Worm (Caenorhabditis elegans): ENCODE measurements around the gene F18H3.1.

Gene F18H3.1

DNA sequence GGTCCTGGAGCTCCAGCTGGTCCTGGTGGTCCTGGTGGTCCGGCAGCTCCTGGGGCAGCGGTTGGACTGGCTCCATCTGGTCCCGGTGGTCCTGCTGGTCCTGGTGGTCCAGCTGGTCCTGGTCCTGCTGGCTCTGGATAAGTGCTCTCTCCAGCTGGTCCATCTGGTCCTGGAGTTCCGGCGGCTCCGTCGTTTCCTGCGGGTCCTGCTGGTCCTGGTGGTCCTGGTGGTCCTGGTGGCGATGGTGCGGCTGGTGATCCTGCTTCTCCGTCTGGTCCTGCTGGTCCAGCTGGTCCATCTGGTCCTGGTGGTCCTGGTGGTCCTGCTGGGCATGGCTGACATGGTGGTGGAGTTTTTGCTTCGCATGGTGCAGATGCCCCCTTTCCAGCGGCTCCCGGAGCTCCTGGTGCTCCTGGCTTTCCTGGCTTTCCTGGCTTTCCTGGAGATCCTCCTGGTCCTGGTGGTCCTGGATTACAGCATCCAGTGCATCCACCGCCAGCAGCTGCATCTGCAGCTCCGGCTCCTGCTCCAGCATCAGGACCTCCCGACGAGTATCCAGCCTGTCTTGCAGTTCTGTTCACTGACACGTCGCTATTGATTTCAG is 9.1 kb upstream of the F18H3.1 start:
- TF ChIP-seq unc-62 (GFP tag; optimal IDR thresholded peaks at IDR 0.05) = no peak

DNA sequence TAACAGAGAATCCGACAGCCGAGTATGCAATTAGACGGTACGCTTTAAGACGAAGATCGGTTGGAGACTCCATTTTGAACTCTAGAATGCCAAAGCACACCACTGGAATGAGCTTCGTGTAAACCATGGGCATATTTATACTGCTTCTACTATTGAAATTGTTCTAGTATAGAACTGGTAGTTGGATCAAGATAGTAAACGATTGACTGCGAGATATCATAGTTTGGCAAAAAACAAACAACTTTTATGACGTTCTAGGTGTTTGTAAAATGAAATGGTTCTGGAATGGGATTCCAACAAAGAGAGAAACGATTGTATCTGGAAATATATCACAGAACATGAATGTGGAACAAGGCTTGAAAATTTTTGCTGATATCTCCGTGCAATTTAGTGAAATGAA is 8.5 kb upstream of the F18H3.1 start, which contains the start of gene col-185:
Gene col-185, minus strand, starts transcription at position 101 of the 400 bp plus-strand sequence.
- no peak for TF ChIP-seq unc-62 (GFP tag; optimal IDR thresholded peaks at IDR 0.05)

DNA sequence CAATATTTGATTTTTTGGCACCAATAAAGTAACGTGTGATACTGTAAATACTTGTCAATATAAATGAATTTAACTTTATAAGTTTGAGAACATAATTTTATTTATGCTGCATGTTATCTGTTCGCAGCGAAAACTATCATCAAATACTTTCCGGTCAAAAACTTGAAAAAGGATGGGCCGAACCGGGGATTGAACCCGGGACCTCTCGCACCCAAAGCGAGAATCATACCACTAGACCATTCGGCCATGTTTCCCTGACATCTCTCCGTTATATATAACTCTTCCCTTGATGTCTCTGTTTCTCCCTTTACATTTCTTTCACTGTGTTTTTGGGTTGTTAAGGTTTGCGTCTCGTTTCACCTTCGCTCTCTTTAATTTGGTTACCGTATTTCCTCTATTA is 7.7 kb upstream of the F18H3.1 start:
- no peak for TF ChIP-seq unc-62 (GFP tag; optimal IDR thresholded peaks at IDR 0.05)

DNA sequence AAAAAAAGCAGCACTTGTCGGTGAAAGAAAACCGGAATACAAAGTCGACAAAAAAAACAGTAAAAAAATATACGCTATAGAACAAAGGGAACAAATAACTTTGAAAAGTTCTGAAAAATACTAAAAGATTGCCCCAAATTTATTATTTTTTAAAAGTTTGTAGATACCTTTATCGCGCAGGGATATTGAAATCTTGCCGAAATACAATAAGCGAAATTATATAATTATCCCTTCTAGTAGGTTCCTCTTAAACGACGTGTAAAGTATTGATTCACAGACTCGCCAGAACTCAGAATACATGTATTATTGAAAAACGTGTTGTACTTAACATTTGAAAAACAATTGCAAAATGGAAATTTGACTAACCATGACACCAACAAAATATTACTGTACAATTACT is 5.1 kb upstream of the F18H3.1 start:
- TF ChIP-seq unc-62 (GFP tag; optimal IDR thresholded peaks at IDR 0.05) = no peak

DNA sequence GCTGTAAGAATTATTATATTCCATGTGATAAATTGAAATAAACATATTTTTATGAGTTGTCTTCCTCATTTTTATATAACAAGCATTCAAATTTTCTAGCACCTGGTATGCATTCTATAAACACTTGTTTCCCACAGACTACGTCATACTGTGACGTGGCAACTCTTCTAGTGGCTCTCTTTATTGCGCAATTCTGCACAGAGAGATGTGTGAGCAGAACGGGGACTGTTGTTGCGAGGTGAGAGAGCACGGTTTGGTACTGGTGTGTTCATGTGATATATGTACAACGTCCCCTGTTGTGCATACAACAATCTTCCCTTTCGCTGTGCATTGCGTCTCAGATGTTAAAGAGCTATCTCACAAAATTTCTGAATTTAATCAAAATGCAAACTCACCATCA is 5.6 kb downstream of the F18H3.1 start:
- TF ChIP-seq unc-62 (GFP tag; optimal IDR thresholded peaks at IDR 0.05) = no peak

DNA sequence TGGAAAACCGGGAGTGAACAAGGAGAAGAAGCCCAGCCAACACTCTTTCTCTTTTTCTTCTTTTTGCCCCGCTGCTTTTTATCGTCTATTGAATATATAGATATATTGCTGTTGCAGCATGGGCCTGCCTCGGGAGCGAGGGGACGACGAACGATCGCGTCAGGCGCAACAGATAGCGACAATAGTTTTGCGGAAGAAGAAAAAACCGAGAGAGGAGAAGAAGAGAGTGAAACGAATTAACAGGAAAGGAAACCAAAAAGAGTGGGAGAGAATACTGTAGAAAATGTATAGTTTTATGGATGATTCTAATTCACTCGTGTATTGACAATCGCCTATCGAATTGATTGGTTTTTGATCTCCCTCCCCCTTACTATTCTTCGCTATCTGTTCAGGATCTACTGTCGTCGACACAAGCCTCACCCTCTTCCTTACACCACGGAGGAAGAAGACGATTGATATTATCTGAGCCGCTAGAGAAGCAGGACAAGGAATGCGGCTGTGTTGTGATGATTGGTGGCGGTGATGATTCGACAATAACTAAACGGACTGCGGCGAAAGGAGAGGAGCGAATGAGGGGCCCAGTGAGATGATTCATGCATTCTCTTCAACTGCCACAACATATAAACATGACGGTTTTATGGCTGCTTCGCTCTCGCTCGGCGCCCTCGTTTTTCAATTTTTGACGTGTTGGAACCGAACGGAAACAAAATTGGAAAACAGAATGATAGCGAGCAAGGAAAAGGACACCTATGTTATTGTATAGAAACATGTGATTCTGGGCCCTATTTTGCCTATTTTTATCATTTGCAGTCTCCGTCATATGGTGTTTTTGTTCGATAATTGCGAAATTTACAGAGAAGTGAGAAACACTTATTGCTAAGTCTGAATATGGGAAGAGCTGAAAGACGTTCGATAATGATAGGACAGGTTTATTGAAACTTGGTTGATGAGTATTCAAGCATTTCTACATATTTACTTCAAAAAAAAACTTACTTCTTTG is 7.1 kb downstream of the F18H3.1 start:
- TF ChIP-seq unc-62 (GFP tag; optimal IDR thresholded peaks at IDR 0.05) = no peak

DNA sequence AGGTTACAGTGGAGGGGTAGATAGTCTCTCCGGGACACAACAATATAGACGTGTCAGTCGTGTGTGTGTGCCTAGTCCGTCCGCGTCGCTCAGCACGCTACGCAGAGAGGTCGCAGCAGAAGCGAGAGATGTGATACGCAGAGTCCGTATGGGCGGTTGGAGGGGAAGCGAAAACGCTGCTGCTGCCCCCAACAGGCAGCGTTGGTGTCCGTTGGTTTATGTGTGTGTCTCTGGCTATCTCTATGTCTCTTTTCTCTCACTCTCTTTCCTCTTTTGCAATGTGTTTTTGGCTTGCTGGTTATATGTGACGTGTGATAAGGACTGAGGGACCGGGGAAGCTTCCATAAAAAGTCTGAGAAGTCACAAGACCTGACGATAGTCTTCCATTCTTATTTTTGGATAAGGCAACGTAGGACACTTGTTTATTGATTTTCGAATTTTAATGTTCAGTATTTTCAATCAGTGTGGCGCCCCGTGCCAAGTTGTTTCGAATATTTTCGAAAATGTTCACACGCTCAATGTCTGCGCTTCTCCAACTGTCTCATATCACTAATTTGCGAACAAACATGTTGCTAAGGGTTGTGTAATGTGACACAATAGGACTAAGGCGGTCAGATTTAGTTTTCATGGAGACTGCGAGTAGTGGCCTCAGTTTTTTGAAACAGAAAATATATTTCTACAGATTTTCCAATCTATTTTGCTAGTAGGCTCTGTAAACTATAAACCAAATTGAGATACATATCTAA is 8.1 kb downstream of the F18H3.1 start, which contains the start of gene pab-2:
Gene pab-2, minus strand, starts transcription at position 69 of the 746 bp plus-strand sequence.
- no peak for TF ChIP-seq unc-62 (GFP tag; optimal IDR thresholded peaks at IDR 0.05)

DNA sequence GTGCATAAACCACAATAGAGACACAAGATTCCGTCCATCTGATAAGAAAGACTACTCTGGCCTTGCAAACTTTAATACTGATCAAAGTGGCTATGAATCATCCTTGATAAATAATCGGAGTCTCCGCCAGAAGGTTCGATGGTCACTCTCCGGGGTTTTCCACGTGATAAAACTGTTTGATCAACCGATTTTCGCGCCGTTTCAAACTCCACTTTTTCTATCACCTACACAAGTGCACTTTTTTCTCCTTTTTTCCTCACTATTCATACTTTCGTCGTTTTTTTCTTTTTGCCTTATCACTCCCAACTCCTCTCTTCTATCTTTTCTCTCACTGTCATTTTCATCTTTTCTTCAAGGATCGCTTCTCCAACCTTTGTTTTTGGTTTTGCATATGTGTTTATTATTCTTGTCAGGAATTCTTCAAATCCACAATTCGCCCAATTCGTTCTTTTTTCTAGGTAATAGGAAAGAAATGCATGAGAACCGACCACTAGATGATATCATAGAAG is 9.2 kb downstream of the F18H3.1 start, which contains the start of gene F18H3.4:
Gene F18H3.4, plus strand, starts transcription at position 459 of the 509 bp plus-strand sequence.
- TF ChIP-seq unc-62 (GFP tag; optimal IDR thresholded peaks at IDR 0.05) = no peak

DNA sequence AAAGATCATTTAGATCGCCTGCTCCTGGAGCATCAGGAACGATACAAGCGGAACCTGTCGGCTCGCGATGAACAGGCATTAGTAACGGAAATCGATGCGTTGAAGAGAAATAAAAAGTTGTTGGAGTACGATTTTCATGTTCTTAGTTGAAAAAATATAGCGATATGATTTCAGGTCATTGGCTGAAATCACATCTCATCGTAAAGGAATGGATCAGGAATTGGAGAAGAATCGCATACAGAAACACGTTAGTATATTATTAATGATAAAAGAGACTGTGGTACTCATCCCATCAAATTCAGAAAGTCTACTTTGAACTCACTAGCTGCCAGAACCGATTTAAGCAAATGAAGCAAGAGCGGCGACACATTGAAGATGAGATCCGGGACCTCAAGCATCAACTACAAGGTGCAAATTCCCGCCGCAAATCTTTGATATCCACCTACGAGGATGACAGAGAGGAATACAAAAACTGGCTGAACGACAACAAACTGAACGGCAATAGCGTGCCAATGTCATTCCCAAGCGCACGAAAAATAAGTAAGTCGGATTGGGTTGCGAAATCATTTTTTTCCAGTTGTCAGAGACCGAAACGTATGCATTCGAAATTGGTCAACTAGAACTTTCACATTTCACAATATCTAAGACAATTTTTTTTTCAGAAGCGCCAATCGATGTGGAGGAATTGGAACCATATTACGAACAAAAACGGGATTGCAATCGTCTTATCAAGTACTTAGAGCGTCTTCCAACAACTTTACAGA is 10.7 kb downstream of the F18H3.1 start:
- TF ChIP-seq unc-62 (GFP tag; optimal IDR thresholded peaks at IDR 0.05) = no peak

DNA sequence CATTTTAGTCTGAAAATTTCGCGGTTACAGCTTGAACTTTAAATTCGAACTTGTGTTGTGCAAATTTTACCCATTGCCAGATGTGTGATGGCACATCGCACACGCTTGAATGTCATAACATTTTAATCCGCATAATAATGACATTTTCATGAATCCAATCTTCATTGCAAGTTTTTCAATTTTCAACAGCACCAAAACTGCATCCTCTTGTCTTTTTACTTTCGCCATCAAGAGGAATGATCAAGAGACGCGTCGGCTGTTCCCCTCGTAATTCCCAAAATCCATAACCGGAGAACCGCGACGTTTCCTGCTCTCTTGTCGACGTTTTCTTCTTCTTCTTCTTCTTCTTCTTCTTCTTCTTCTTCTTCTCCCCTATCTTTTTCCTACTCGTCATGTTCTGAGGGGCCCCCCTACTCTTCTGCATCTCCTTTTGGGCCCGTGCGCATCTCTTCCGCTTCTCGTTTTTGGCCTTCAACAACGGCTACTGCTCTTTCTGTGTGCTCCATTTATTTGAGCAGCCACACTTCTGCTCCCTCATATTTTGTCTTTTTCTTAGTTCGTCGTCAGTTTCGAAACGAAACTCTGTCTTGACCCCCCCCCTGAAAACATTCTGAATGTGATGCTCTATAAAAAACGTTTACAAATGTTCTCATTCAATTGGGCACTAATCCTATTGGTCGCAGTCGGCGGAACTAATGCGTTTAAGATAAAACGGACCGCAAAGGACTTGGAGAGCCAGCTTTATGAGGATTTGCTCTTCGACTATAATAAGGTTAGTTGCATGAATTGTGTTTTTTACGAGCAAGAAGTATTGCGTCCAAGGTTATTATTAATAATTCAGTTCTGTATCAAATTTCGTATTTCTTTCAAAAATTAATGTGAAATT is 13.2 kb downstream of the F18H3.1 start, which contains the start of gene acr-12:
Gene acr-12, plus strand, starts transcription at position 430 of the 886 bp plus-strand sequence.
- TF ChIP-seq unc-62 (GFP tag; optimal IDR thresholded peaks at IDR 0.05) = no peak

DNA sequence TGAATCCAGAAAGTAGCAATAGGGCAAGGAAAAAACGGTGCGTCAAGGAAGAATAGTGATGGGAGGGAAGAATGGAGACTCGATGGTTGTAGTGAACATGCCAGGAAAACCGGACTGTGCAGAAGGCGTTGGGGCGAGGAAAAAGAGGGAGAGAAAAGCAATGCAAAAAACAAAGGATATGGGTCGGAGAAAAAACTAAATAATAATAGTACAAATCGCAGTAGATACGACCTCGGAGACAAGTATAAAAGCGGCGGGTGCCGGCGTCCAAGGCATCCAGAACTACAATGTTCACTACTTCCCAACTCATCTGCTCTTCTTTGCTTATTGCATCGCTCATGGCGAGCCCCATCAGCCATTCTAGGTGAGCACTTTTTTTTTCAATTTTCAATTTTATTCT is 17.3 kb downstream of the F18H3.1 start, which contains the start of gene R01E6.5:
Gene R01E6.5, plus strand, starts transcription at position 301 of the 400 bp plus-strand sequence.
- no peak for TF ChIP-seq unc-62 (GFP tag; optimal IDR thresholded peaks at IDR 0.05)

DNA sequence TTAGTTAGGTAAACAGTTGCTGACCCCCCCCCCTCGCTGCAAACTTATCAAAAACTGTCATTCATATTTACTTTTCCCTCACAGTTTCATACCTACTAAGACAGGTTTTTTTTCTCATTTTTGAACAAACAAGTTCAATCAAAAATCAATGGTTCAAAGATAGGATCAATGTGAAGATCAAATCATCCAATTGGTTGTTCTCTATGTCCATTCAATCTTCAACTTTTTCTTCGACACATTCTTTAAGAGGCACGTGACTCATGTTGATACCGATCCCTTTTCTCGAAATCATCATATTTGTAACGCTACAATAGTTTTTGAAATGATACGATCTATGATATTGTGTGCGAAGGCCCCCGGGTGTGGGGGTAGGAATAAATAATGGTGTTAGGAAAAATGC is 20.2 kb downstream of the F18H3.1 start:
- no peak for TF ChIP-seq unc-62 (GFP tag; optimal IDR thresholded peaks at IDR 0.05)

DNA sequence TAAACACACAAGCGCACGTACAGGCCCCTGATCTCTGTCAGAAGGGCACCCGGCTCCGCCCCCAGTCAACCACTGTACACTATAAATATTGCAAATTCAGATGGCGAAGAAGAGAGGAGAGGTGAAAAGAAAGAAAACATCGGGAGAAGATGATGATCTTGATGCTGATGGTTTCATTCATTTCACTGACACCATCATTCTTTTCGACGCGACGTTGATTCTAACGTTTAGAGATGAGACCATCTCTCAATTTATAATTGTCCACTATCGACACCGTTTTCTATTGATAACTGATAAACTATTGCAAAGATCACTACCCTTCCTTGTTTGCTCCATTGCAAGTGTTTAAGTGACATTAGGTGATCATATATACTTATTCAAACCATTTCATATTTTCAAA is 21.9 kb downstream of the F18H3.1 start:
- TF ChIP-seq unc-62 (GFP tag; optimal IDR thresholded peaks at IDR 0.05) = no peak

DNA sequence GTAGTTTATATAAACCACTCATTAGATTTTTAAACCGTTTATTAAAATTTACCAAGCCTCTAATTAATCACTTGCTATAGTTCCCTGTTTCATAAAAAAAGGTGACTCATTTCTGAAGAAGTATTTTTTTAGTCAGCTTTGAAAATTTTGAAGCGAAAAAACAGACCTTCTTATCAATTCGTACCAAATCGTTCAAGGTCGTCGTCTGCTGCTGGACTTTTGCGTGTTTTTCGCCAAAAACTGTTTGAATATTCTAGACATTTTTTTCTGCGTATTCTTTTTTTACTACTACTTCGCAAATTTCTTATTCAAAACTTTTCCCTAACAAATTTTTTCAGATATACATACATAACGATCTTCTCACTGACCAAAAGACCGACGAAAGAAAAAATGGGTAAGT is 22.8 kb downstream of the F18H3.1 start, which contains the start of gene cah-4:
Gene cah-4, plus strand, starts transcription at position 339 of the 400 bp plus-strand sequence.
- TF ChIP-seq unc-62 (GFP tag; optimal IDR thresholded peaks at IDR 0.05) = no peak
